Worm (Caenorhabditis elegans) whole organism, L4 larva: ENCODE data around the gene Y10G11A.1.

Experiments
- F26F4.8 ChIP-seq: fragments of 200-800 bp; sonication (Bioruptor generic); conservative IDR thresholded peaks from 2 replicates; pipeline ENCODE4 v1.3.6; 2022; ENCODE audit warnings: missing genetic modification characterization, missing compliant biosample characterization
- F37D6.2 ChIP-seq: sonication (generic microtip); optimal IDR thresholded peaks from 2 replicates; lab custom pipeline; 2016; ENCODE audit warnings: mild to moderate bottlenecking, missing genetic modification characterization, missing compliant biosample characterization
- T26A8.4 ChIP-seq: fragments of 200-800 bp; sonication (Bioruptor generic); IDR thresholded peaks from 2 replicates; pipeline ENCODE4 v1.3.6; 2022; ENCODE audit warnings: missing genetic modification characterization, missing compliant biosample characterization
- Y48G9A.11 ChIP-seq: fragments of 200-800 bp; sonication (Bioruptor generic); IDR thresholded peaks from 2 replicates; pipeline ENCODE4 v1.3.6; 2022; ENCODE audit warnings: missing genetic modification reagents, missing genetic modification characterization, missing compliant biosample characterization
- ZK337.2 ChIP-seq: fragments of 200-800 bp; sonication (Bioruptor generic); IDR thresholded peaks from 2 replicates; pipeline ENCODE4 v1.3.6; 2022; ENCODE audit warnings: missing genetic modification reagents, missing genetic modification characterization, missing compliant biosample characterization
- ZK546.5 ChIP-seq, 2 experiments: sonication (generic microtip); optimal IDR thresholded peaks; 2 replicates each; lab custom pipeline; 2017; ENCODE audit warnings: missing biosample characterization in 2 of 2, missing genetic modification characterization in 2 of 2
- aha-1 ChIP-seq: fragments of 150-350 bp; peaks from one replicate; lab custom pipeline; 2014; ENCODE audit warnings: missing biosample characterization, missing genetic modification characterization
- aly-2 ChIP-seq: sonication (generic microtip); optimal IDR thresholded peaks from 2 replicates; lab custom pipeline; 2018; ENCODE audit warnings: missing biosample characterization, missing genetic modification characterization
- arid-1 ChIP-seq: fragments of 200-800 bp; sonication (Bioruptor generic); conservative IDR thresholded peaks from 2 replicates; pipeline ENCODE4 v1.3.6; 2022; ENCODE audit warnings: missing genetic modification reagents, missing genetic modification characterization, missing compliant biosample characterization
- attf-4 ChIP-seq: sonication (generic microtip); optimal IDR thresholded peaks from 3 replicates; lab custom pipeline; 2017; ENCODE audit warnings: missing biosample characterization, missing genetic modification characterization
- ceh-20 ChIP-seq: fragments of 200-800 bp; sonication (Bioruptor generic); IDR thresholded peaks from 2 replicates; pipeline ENCODE4 v1.3.6; 2022; ENCODE audit warnings: missing genetic modification reagents, missing genetic modification characterization, missing compliant biosample characterization
- ceh-62 ChIP-seq: sonication (generic microtip); optimal IDR thresholded peaks from 2 replicates; lab custom pipeline; 2017; ENCODE audit warnings: missing biosample characterization, missing genetic modification characterization
- ctbp-1 ChIP-seq: fragments of 200-800 bp; sonication (Bioruptor generic); IDR thresholded peaks from 2 replicates; pipeline ENCODE4 v1.3.6; 2022; ENCODE audit warnings: missing genetic modification reagents, missing genetic modification characterization, missing compliant biosample characterization
- daf-19 ChIP-seq: fragments of 200-800 bp; sonication (Bioruptor generic); conservative IDR thresholded peaks from 2 replicates; pipeline ENCODE4 v1.3.6; 2022; ENCODE audit warnings: missing genetic modification characterization, missing compliant biosample characterization
- dve-1 ChIP-seq: sonication (generic microtip); optimal IDR thresholded peaks from 2 replicates; lab custom pipeline; 2017; ENCODE audit warnings: antibody characterized with exemption, mild to moderate bottlenecking, missing genetic modification characterization, missing compliant biosample characterization; ENCODE audit not compliant: insufficient read depth
- fkh-10 ChIP-seq: fragments of 150-350 bp; optimal IDR thresholded peaks from 2 replicates; lab custom pipeline; 2014; ENCODE audit warnings: missing biosample characterization, missing genetic modification reagents, missing genetic modification characterization
- fos-1 ChIP-seq: fragments of 150-350 bp; optimal IDR thresholded peaks from 2 replicates; lab custom pipeline; 2014; ENCODE audit warnings: missing biosample characterization, missing genetic modification characterization
- hif-1 ChIP-seq, 2 experiments: sonication (generic microtip); optimal IDR thresholded peaks; 2 replicates each; lab custom pipeline; 2016 to 2017; ENCODE audit warnings: missing compliant biosample characterization in 2 of 2, missing genetic modification characterization in 2 of 2, missing genetic modification reagents in 2 of 2, missing genotype in 2 of 2, mild to moderate bottlenecking in 1 of 2
- hlh-11 ChIP-seq: fragments of 200-800 bp; sonication (Bioruptor generic); optimal IDR thresholded peaks from 2 replicates; lab custom pipeline; 2018; ENCODE audit warnings: mild to moderate bottlenecking, missing genetic modification characterization, missing compliant biosample characterization
- jun-1 ChIP-seq: fragments of 150-350 bp; optimal IDR thresholded peaks from 2 replicates; lab custom pipeline; 2014; ENCODE audit warnings: missing biosample characterization, missing genetic modification reagents, missing genetic modification characterization
- lim-7 ChIP-seq: fragments of 200-800 bp; sonication (Bioruptor generic); IDR thresholded peaks from 2 replicates; pipeline ENCODE4 v1.3.6; 2022; ENCODE audit warnings: missing genetic modification characterization, missing compliant biosample characterization
- lin-1 ChIP-seq: fragments of 200-800 bp; sonication (Bioruptor generic); IDR thresholded peaks from 2 replicates; pipeline ENCODE4 v1.3.6; 2022; ENCODE audit warnings: missing genetic modification reagents, missing genetic modification characterization, missing compliant biosample characterization
- lin-13 ChIP-seq: fragments of 150-350 bp; optimal IDR thresholded peaks from 2 replicates; lab custom pipeline; 2014; ENCODE audit warnings: missing biosample characterization, missing genetic modification reagents, missing genetic modification characterization
- lin-15B ChIP-seq: fragments of 150-350 bp; sonication (generic microtip); optimal IDR thresholded peaks from 3 replicates; lab custom pipeline; 2014; ENCODE audit warnings: missing biosample characterization, missing genetic modification characterization
- lin-29 ChIP-seq: fragments of 200-800 bp; sonication (Bioruptor generic); IDR thresholded peaks from 2 replicates; pipeline ENCODE4 v1.3.6; 2022; ENCODE audit warnings: missing genetic modification reagents, missing genetic modification characterization, missing compliant biosample characterization
- lin-38 ChIP-seq: fragments of 200-800 bp; sonication (Bioruptor generic); IDR thresholded peaks from 2 replicates; pipeline ENCODE4 v1.3.6; 2022; ENCODE audit warnings: missing genetic modification reagents, missing genetic modification characterization, missing compliant biosample characterization
- lsy-2 ChIP-seq, 2 experiments: fragments of 150-350 bp in 1 of 2; sonication (generic microtip) in 1 of 2; optimal IDR thresholded peaks; 2 replicates each; lab custom pipeline; 2014 to 2017; ENCODE audit warnings: missing biosample characterization in 2 of 2, missing genetic modification characterization in 2 of 2
- madf-5 ChIP-seq, 2 experiments: fragments of 200-800 bp; sonication (Bioruptor generic); IDR thresholded peaks; 2 replicates each; pipeline ENCODE4 v1.3.6; 2022; ENCODE audit warnings: missing compliant biosample characterization in 2 of 2, missing genetic modification characterization in 2 of 2
- mdl-1 ChIP-seq, 2 experiments: fragments of 150-350 bp in 1 of 2; sonication (generic microtip) in 1 of 2; optimal IDR thresholded peaks; 2 replicates each; lab custom pipeline; 2014 to 2017; ENCODE audit warnings: missing biosample characterization in 2 of 2, missing genetic modification characterization in 2 of 2
- mep-1 ChIP-seq: fragments of 150-350 bp; sonication (generic microtip); optimal IDR thresholded peaks from 3 replicates; lab custom pipeline; 2014; ENCODE audit warnings: missing biosample characterization, missing genetic modification characterization
- mes-2 ChIP-seq: sonication (generic microtip); optimal IDR thresholded peaks from 2 replicates; lab custom pipeline; 2016; ENCODE audit warnings: missing genotype, mild to moderate bottlenecking, missing genetic modification characterization, missing compliant biosample characterization; ENCODE audit not compliant: poor library complexity, severe bottlenecking
- mxl-2 ChIP-seq: fragments of 200-800 bp; sonication (Bioruptor generic); conservative IDR thresholded peaks from 2 replicates; pipeline ENCODE4 v1.3.6; 2022; ENCODE audit warnings: missing genetic modification reagents, missing genetic modification characterization, missing compliant biosample characterization
- nhr-11 ChIP-seq: fragments of 150-350 bp; optimal IDR thresholded peaks from 2 replicates; lab custom pipeline; 2014; ENCODE audit warnings: missing biosample characterization, missing genetic modification characterization
- nhr-237 ChIP-seq: sonication (generic microtip); optimal IDR thresholded peaks from 2 replicates; lab custom pipeline; 2017; ENCODE audit warnings: missing biosample characterization, missing genetic modification characterization
- nhr-28 ChIP-seq: fragments of 150-350 bp; optimal IDR thresholded peaks from 2 replicates; lab custom pipeline; 2014; ENCODE audit warnings: missing biosample characterization, missing genetic modification characterization
- nhr-41 ChIP-seq: fragments of 200-800 bp; sonication (Bioruptor generic); IDR thresholded peaks from 2 replicates; pipeline ENCODE4 v1.3.6; 2022; ENCODE audit warnings: missing genetic modification reagents, missing genetic modification characterization, missing compliant biosample characterization
- nhr-42 ChIP-seq: fragments of 200-800 bp; sonication (Bioruptor generic); IDR thresholded peaks from 2 replicates; pipeline ENCODE4 v1.3.6; 2022; ENCODE audit warnings: missing genetic modification characterization, missing compliant biosample characterization
- nhr-48 ChIP-seq: sonication (generic microtip); optimal IDR thresholded peaks from 2 replicates; lab custom pipeline; 2016; ENCODE audit warnings: mild to moderate bottlenecking, missing genetic modification characterization, missing compliant biosample characterization
- nhr-6 ChIP-seq: fragments of 150-350 bp; optimal IDR thresholded peaks from 2 replicates; lab custom pipeline; 2014; ENCODE audit warnings: missing biosample characterization, missing genetic modification characterization
- nhr-76 ChIP-seq: fragments of 150-350 bp; optimal IDR thresholded peaks from 2 replicates; lab custom pipeline; 2014; ENCODE audit warnings: missing biosample characterization, missing genetic modification characterization
- nhr-77 ChIP-seq: fragments of 150-350 bp; optimal IDR thresholded peaks from 2 replicates; lab custom pipeline; 2014; ENCODE audit warnings: missing biosample characterization, missing genetic modification characterization
- php-3 ChIP-seq: fragments of 200-800 bp; sonication (Bioruptor generic); IDR thresholded peaks from 2 replicates; pipeline ENCODE4 v1.3.6; 2022; ENCODE audit warnings: missing genetic modification reagents, missing genetic modification characterization, missing compliant biosample characterization
- sdz-12 ChIP-seq: fragments of 200-800 bp; sonication (Bioruptor generic); optimal IDR thresholded peaks from 2 replicates; lab custom pipeline; 2018; ENCODE audit warnings: mild to moderate bottlenecking, missing genetic modification characterization, missing compliant biosample characterization
- set-16 ChIP-seq: fragments of 200-800 bp; sonication (Bioruptor generic); IDR thresholded peaks from 2 replicates; pipeline ENCODE4 v1.3.6; 2022; ENCODE audit warnings: missing genetic modification reagents, missing genetic modification characterization, missing compliant biosample characterization
- skn-1 ChIP-seq: fragments of 150-350 bp; optimal IDR thresholded peaks from 2 replicates; lab custom pipeline; 2014; ENCODE audit warnings: missing biosample characterization, missing genetic modification characterization
- snpc-4 ChIP-seq: fragments of 150-350 bp; optimal IDR thresholded peaks from 2 replicates; lab custom pipeline; 2014; ENCODE audit warnings: missing biosample characterization, missing genetic modification characterization
- tra-1 ChIP-seq: fragments of 200-800 bp; sonication (Bioruptor generic); IDR thresholded peaks from 2 replicates; pipeline ENCODE4 v1.3.6; 2022; ENCODE audit warnings: missing genetic modification reagents, missing genetic modification characterization, missing compliant biosample characterization
- unc-130 ChIP-seq: sonication (generic microtip); optimal IDR thresholded peaks from 2 replicates; lab custom pipeline; 2016; ENCODE audit warnings: missing genetic modification reagents, missing genetic modification characterization, missing compliant biosample characterization
- zfp-3 ChIP-seq: fragments of 200-800 bp; sonication (Bioruptor generic); conservative IDR thresholded peaks from 2 replicates; pipeline ENCODE4 v1.3.6; 2022; ENCODE audit warnings: missing genetic modification reagents, missing genetic modification characterization, missing compliant biosample characterization
- ztf-7 ChIP-seq: fragments of 150-350 bp; optimal IDR thresholded peaks from 2 replicates; lab custom pipeline; 2014; ENCODE audit warnings: missing biosample characterization, missing genetic modification characterization

Y10G11A.1 gene

ce11 chrIV:16397845-16398607 lies 26.4 kb upstream of the Y10G11A.1 start (continued):
- TF ChIP-seq nhr-41 (0 out of 2 replicates have a peak, but pooled peaks have one; percentile 35), nhr-77 (tag; lab: Kevin White, UChicago) (no peak), ztf-7 (tag; lab: Kevin White, UChicago) (no peak), fkh-10 (no peak), aha-1 (tag; lab: Kevin White, UChicago) (peak; percentile 13), fos-1 (no peak), ZK337.2 (GFP tag; lab: Robert Waterston, UW) (no peak), skn-1 (tag; lab: Kevin White, UChicago) (no peak), attf-4 (tag; lab: Kevin White, UChicago) (no peak), Y48G9A.11 (GFP tag; lab: Robert Waterston, UW) (peak; percentile 66; the same call in 1 of the 2 replicates), unc-130 (GFP tag; lab: Kevin White, UChicago) (no peak), nhr-42 (no peak), mep-1 (tag; lab: Kevin White, UChicago) (peak; percentile 50), lin-13 (GFP tag; lab: Kevin White, UChicago) (peak; percentile 61), hlh-11 (tag; lab: Kevin White, UChicago) (no peak), daf-19 (GFP tag; lab: Robert Waterston, UW) (peak; percentile 75; the same call in 1 of the 2 replicates), mes-2 (tag; lab: Kevin White, UChicago) (peak; percentile 60), lin-29 (0 out of 2 replicates have a peak, but pooled peaks have one; percentile 24), mxl-2 (GFP tag; lab: Robert Waterston, UW) (no peak; the same call in 1 of the 2 replicates), zfp-3 (GFP tag; lab: Robert Waterston, UW) (no peak), ctbp-1 (GFP tag; lab: Robert Waterston, UW) (0 out of 2 replicates have a peak, but pooled peaks have one; percentile 11), php-3 (no peak), lin-1 (GFP tag; lab: Robert Waterston, UW) (no peak), F37D6.2 (no peak), T26A8.4 (GFP tag; lab: Robert Waterston, UW) (peak; percentile 77), nhr-28 (tag; lab: Kevin White, UChicago) (no peak), lim-7 (GFP tag; lab: Robert Waterston, UW) (peak; percentile 88), aly-2 (tag; lab: Kevin White, UChicago) (no peak), mdl-1 (tag; optimal IDR thresholded peaks at IDR 0.05; lab: Kevin White, UChicago) (no peak), set-16 (GFP tag; lab: Robert Waterston, UW) (no peak), ceh-62 (tag; lab: Kevin White, UChicago) (no peak), dve-1 (tag; lab: Kevin White, UChicago) (peak; percentile 40), lin-15B (tag; lab: Kevin White, UChicago) (no peak), lin-38 (peak; percentile 95), nhr-11 (tag; lab: Kevin White, UChicago) (no peak), sdz-12 (GFP tag; lab: Kevin White, UChicago) (peak; percentile 23), ceh-20 (GFP tag; lab: Robert Waterston, UW) (0 out of 2 replicates have a peak, but pooled peaks have one; percentile 49), hif-1 (tag; optimal IDR thresholded peaks at IDR 0.05; lab: Kevin White, UChicago) (no peak), nhr-76 (tag; lab: Kevin White, UChicago) (no peak), F26F4.8 (GFP tag; lab: Robert Waterston, UW) (peak; percentile 88), jun-1 (tag; lab: Kevin White, UChicago) (no peak), ZK546.5 (tag; optimal IDR thresholded peaks at IDR 0.05; lab: Kevin White, UChicago) (no peak), arid-1 (GFP tag; lab: Robert Waterston, UW) (peak; percentile 80), madf-5 (GFP tag; IDR thresholded peaks at IDR 0.05; lab: Robert Waterston, UW) (peak; percentile 75 to 80; a peak in 1 of 4 replicates), nhr-6 (no peak), tra-1 (GFP tag; lab: Robert Waterston, UW) (0 out of 2 replicates have a peak, but pooled peaks have one; percentile 31), nhr-48 (peak; percentile 50), snpc-4 (tag; lab: Kevin White, UChicago) (no peak), lsy-2 (tag; optimal IDR thresholded peaks at IDR 0.05; lab: Kevin White, UChicago) (peak in 1 of 2 experiments; percentile 46), nhr-237 (tag; lab: Kevin White, UChicago) (no peak)
